Fruit fly (Drosophila melanogaster): Measurements from ENCODE around the gene CG6005.

dm6 chr3R:18999906-19000451 is 23.9 kb downstream of the CG6005 start:
- TF ChIP-seq salr (GFP tag; optimal IDR thresholded peaks at IDR 0.05) (no peak), CG4318 (GFP tag; optimal IDR thresholded peaks at IDR 0.05) (no peak), fd85E (GFP tag; optimal IDR thresholded peaks at IDR 0.05) (no peak), net (GFP tag; optimal IDR thresholded peaks at IDR 0.05) (no peak), eg (GFP tag; IDR thresholded peaks at IDR 0.05) (no peak), Eip75B (GFP tag; optimal IDR thresholded peaks at IDR 0.05) (no peak)
